Worm (Caenorhabditis elegans) whole organism, young adult: Measurements from ENCODE around the gene gnrr-3.

Experiments
- B0035.1 ChIP-seq: sonication (generic microtip); optimal IDR thresholded peaks from 2 replicates; lab custom pipeline; 2016; ENCODE audit warnings: missing genetic modification characterization, mild to moderate bottlenecking, missing compliant biosample characterization, missing genotype, missing genetic modification reagents
- C06A6.2 ChIP-seq: fragments of 200-800 bp; sonication (Bioruptor generic); conservative IDR thresholded peaks from 2 replicates; pipeline ENCODE4 v1.3.6; 2022; ENCODE audit warnings: missing genetic modification characterization, missing compliant biosample characterization
- F22D6.2 ChIP-seq: sonication (generic microtip); optimal IDR thresholded peaks from 2 replicates; lab custom pipeline; 2016; ENCODE audit warnings: mild to moderate bottlenecking, missing genetic modification characterization, missing compliant biosample characterization
- F52B5.7 ChIP-seq: sonication (generic microtip); optimal IDR thresholded peaks from 2 replicates; lab custom pipeline; 2016; ENCODE audit warnings: mild to moderate bottlenecking, missing genetic modification characterization, missing compliant biosample characterization
- F55B11.4 ChIP-seq: sonication (generic microtip); optimal IDR thresholded peaks from 2 replicates; lab custom pipeline; 2016; ENCODE audit warnings: missing compliant biosample characterization, missing genetic modification characterization, borderline replicate concordance; ENCODE audit not compliant: insufficient read depth
- ama-1 ChIP-seq, 3 experiments: fragments of 150-350 bp in 1 of 3; sonication (generic microtip) in 2 of 3; optimal IDR thresholded peaks; 2 replicates each; lab custom pipeline; 2014 to 2018; ENCODE audit warnings: missing biosample characterization in 2 of 3, missing genetic modification characterization in 2 of 3, missing genetic modification reagents in 2 of 3
- ceh-40 ChIP-seq: fragments of 200-800 bp; sonication (Bioruptor generic); IDR thresholded peaks from 2 replicates; pipeline ENCODE4 v1.3.6; 2022; ENCODE audit warnings: missing genetic modification characterization, missing compliant biosample characterization
- him-1 ChIP-seq: sonication (generic microtip); optimal IDR thresholded peaks from 2 replicates; lab custom pipeline; 2016; ENCODE audit warnings: missing genotype, missing genetic modification reagents, missing genetic modification characterization, missing compliant biosample characterization
- let-526 ChIP-seq: fragments of 200-800 bp; sonication (Bioruptor generic); IDR thresholded peaks from 2 replicates; pipeline ENCODE4 v1.3.6; 2022; ENCODE audit warnings: missing genetic modification reagents, missing genetic modification characterization, missing compliant biosample characterization
- nhr-27 ChIP-seq: fragments of 200-800 bp; sonication (Bioruptor generic); optimal IDR thresholded peaks from 2 replicates; lab custom pipeline; 2018; ENCODE audit warnings: mild to moderate bottlenecking, missing genetic modification characterization, moderate library complexity, missing compliant biosample characterization
- pha-4 ChIP-seq: fragments of 150-350 bp; sonication (generic microtip); optimal IDR thresholded peaks from 2 replicates; lab custom pipeline; 2014; ENCODE audit warnings: missing biosample characterization, missing genetic modification reagents, missing genetic modification characterization
- unc-62 ChIP-seq: fragments of 150-350 bp; optimal IDR thresholded peaks from 2 replicates; lab custom pipeline; 2014; ENCODE audit warnings: missing biosample characterization, missing genetic modification reagents, missing genetic modification characterization
- zim-3 ChIP-seq: sonication (generic microtip); optimal IDR thresholded peaks from 2 replicates; lab custom pipeline; 2017; ENCODE audit warnings: mild to moderate bottlenecking, missing genetic modification characterization, moderate library complexity, missing compliant biosample characterization

ce11 chrX:10027556-10027955, 21.7 kb upstream of the gnrr-3 start, which contains the start of gene mkk-4:
- TF ChIP-seq pha-4 (tag; lab: Kevin White, UChicago) (no peak), F52B5.7 (tag; lab: Kevin White, UChicago) (no peak), F22D6.2 (tag; lab: Kevin White, UChicago) (no peak), unc-62 (GFP tag; lab: Kevin White, UChicago) (no peak), let-526 (GFP tag; lab: Robert Waterston, UW) (no peak), nhr-27 (tag; lab: Kevin White, UChicago) (no peak), ceh-40 (GFP tag; lab: Robert Waterston, UW) (no peak), C06A6.2 (GFP tag; lab: Robert Waterston, UW) (no peak), ama-1 (optimal IDR thresholded peaks at IDR 0.05; lab: Kevin White, UChicago) (no peak), ama-1 (GFP tag; optimal IDR thresholded peaks at IDR 0.05; lab: Kevin White, UChicago) (no peak), F55B11.4 (tag; lab: Kevin White, UChicago) (no peak), B0035.1 (tag; lab: Kevin White, UChicago) (no peak), him-1 (tag; lab: Kevin White, UChicago) (no peak), zim-3 (tag; lab: Kevin White, UChicago) (no peak)
